Worm (Caenorhabditis elegans) whole organism, young adult: ENCODE results near the gene C06E4.2.

Experiments used
- B0336.3 ChIP-seq: fragments of 200-800 bp; sonication (Bioruptor generic); IDR thresholded peaks from 2 replicates; pipeline ENCODE4 v1.3.6; 2022; ENCODE audit warnings: missing genetic modification characterization, missing compliant biosample characterization
- F33H1.4 ChIP-seq: fragments of 200-800 bp; sonication (Bioruptor generic); IDR thresholded peaks from 2 replicates; pipeline ENCODE4 v1.3.6; 2022; ENCODE audit warnings: missing genetic modification reagents, missing genetic modification characterization, missing compliant biosample characterization
- F52B5.7 ChIP-seq: sonication (generic microtip); optimal IDR thresholded peaks from 2 replicates; lab custom pipeline; 2016; ENCODE audit warnings: mild to moderate bottlenecking, missing genetic modification characterization, missing compliant biosample characterization
- K12H6.12 ChIP-seq: fragments of 200-800 bp; sonication (Bioruptor generic); optimal IDR thresholded peaks from 2 replicates; lab custom pipeline; 2018; ENCODE audit warnings: mild to moderate bottlenecking, missing genetic modification characterization, missing compliant biosample characterization
- T07F8.4 ChIP-seq: sonication (generic microtip); optimal IDR thresholded peaks from 2 replicates; lab custom pipeline; 2016; ENCODE audit warnings: mild to moderate bottlenecking, missing genetic modification characterization, moderate library complexity, missing compliant biosample characterization
- T26A5.8 ChIP-seq: sonication (generic microtip); optimal IDR thresholded peaks from 2 replicates; lab custom pipeline; 2016; ENCODE audit warnings: missing genetic modification characterization, missing compliant biosample characterization
- ZK185.1 ChIP-seq: sonication (generic microtip); optimal IDR thresholded peaks from 2 replicates; lab custom pipeline; 2016; ENCODE audit warnings: mild to moderate bottlenecking, missing genetic modification characterization, missing compliant biosample characterization; ENCODE audit not compliant: poor library complexity, severe bottlenecking
- aptf-2 ChIP-seq: fragments of 200-800 bp; sonication (Bioruptor generic); conservative IDR thresholded peaks from 2 replicates; pipeline ENCODE4 v1.3.6; 2022; ENCODE audit warnings: missing genetic modification reagents, missing genetic modification characterization, missing compliant biosample characterization
- atf-7 ChIP-seq: sonication (generic microtip); optimal IDR thresholded peaks from 2 replicates; lab custom pipeline; 2017; ENCODE audit warnings: mild to moderate bottlenecking, missing genetic modification characterization, missing compliant biosample characterization
- attf-5 ChIP-seq: fragments of 200-800 bp; sonication (Bioruptor generic); optimal IDR thresholded peaks from 2 replicates; lab custom pipeline; 2018; ENCODE audit warnings: mild to moderate bottlenecking, missing genetic modification characterization, missing compliant biosample characterization
- attf-6 ChIP-seq: fragments of 200-800 bp; sonication (Bioruptor generic); IDR thresholded peaks from 2 replicates; pipeline ENCODE4 v1.3.6; 2022; ENCODE audit warnings: missing genetic modification reagents, missing genetic modification characterization, missing compliant biosample characterization
- cebp-1 ChIP-seq, 2 experiments: fragments of 200-800 bp in 1 of 2; sonication (Bioruptor generic) in 1 of 2; sonication (generic microtip) in 1 of 2; IDR thresholded peaks in 1 of 2; optimal IDR thresholded peaks in 1 of 2; 2 replicates each; pipeline versions ENCODE4 v1.3.6 to Lab custom; 2017 to 2022; ENCODE audit warnings: missing compliant biosample characterization in 2 of 2, missing genetic modification characterization in 2 of 2, mild to moderate bottlenecking in 1 of 2, missing genetic modification reagents in 1 of 2, moderate library complexity in 1 of 2
- ceh-100 ChIP-seq: fragments of 200-800 bp; sonication (Bioruptor generic); IDR thresholded peaks from 2 replicates; pipeline ENCODE4 v1.3.6; 2022; ENCODE audit warnings: missing genetic modification reagents, missing genetic modification characterization, missing compliant biosample characterization
- chd-7 ChIP-seq: sonication (generic microtip); optimal IDR thresholded peaks from 2 replicates; lab custom pipeline; 2016; ENCODE audit warnings: mild to moderate bottlenecking, missing genetic modification characterization, moderate library complexity, missing compliant biosample characterization
- dox-1 ChIP-seq: fragments of 200-800 bp; sonication (Bioruptor generic); IDR thresholded peaks from 2 replicates; pipeline ENCODE4 v1.3.6; 2022; ENCODE audit warnings: missing genetic modification reagents, missing genetic modification characterization, missing compliant biosample characterization
- egrh-3 ChIP-seq: fragments of 200-800 bp; sonication (Bioruptor generic); IDR thresholded peaks from 2 replicates; pipeline ENCODE4 v1.3.6; 2022; ENCODE audit warnings: missing genetic modification reagents, missing genetic modification characterization, missing compliant biosample characterization
- ekl-4 ChIP-seq: fragments of 200-800 bp; sonication (Bioruptor generic); IDR thresholded peaks from 2 replicates; pipeline ENCODE4 v1.3.6; 2022; ENCODE audit warnings: missing genetic modification reagents, missing genetic modification characterization, missing compliant biosample characterization
- gei-17 ChIP-seq: fragments of 200-800 bp; sonication (Bioruptor generic); optimal IDR thresholded peaks from 2 replicates; lab custom pipeline; 2018; ENCODE audit warnings: mild to moderate bottlenecking, missing genetic modification characterization, missing compliant biosample characterization
- hmg-1.2 ChIP-seq: fragments of 200-800 bp; sonication (Bioruptor generic); IDR thresholded peaks from 2 replicates; pipeline ENCODE4 v1.3.6; 2022; ENCODE audit warnings: missing genetic modification reagents, missing genetic modification characterization, missing compliant biosample characterization
- let-607 ChIP-seq, 2 experiments: fragments of 200-800 bp in 1 of 2; sonication (Bioruptor generic) in 1 of 2; sonication (generic microtip) in 1 of 2; optimal IDR thresholded peaks; 2 replicates each; lab custom pipeline; 2016 to 2018; ENCODE audit warnings: mild to moderate bottlenecking in 2 of 2, missing compliant biosample characterization in 2 of 2, missing genetic modification characterization in 2 of 2, moderate library complexity in 2 of 2, missing genotype in 1 of 2
- lin-35 ChIP-seq, 3 experiments: fragments of 150-350 bp in 2 of 3; sonication (generic microtip) in 1 of 3; optimal IDR thresholded peaks; 2 replicates each; lab custom pipeline; 2014 to 2018; ENCODE audit warnings: missing biosample characterization in 3 of 3, missing genetic modification characterization in 3 of 3, missing genetic modification reagents in 3 of 3
- lin-40 ChIP-seq: sonication (generic microtip); optimal IDR thresholded peaks from 2 replicates; lab custom pipeline; 2016; ENCODE audit warnings: missing genetic modification characterization, mild to moderate bottlenecking, missing compliant biosample characterization, missing genotype, missing genetic modification reagents
- lin-54 ChIP-seq: fragments of 200-800 bp; sonication (Bioruptor generic); optimal IDR thresholded peaks from 2 replicates; lab custom pipeline; 2018; ENCODE audit warnings: mild to moderate bottlenecking, missing genetic modification characterization, missing compliant biosample characterization
- madf-10 ChIP-seq: sonication (generic microtip); optimal IDR thresholded peaks from 2 replicates; lab custom pipeline; 2016; ENCODE audit warnings: mild to moderate bottlenecking, missing genetic modification characterization, missing compliant biosample characterization
- madf-6 ChIP-seq: fragments of 200-800 bp; sonication (Bioruptor generic); IDR thresholded peaks from 2 replicates; pipeline ENCODE4 v1.3.6; 2022; ENCODE audit warnings: missing genetic modification reagents, missing genetic modification characterization, missing compliant biosample characterization
- madf-8 ChIP-seq: fragments of 200-800 bp; sonication (Bioruptor generic); conservative IDR thresholded peaks from 2 replicates; pipeline ENCODE4 v1.3.6; 2022; ENCODE audit warnings: missing genetic modification reagents, missing genetic modification characterization, missing compliant biosample characterization
- mcd-1 ChIP-seq: fragments of 200-800 bp; sonication (Bioruptor generic); IDR thresholded peaks from 2 replicates; pipeline ENCODE4 v1.3.6; 2022; ENCODE audit warnings: missing genetic modification reagents, missing genetic modification characterization, missing compliant biosample characterization
- nfya-1 ChIP-seq: sonication (generic microtip); optimal IDR thresholded peaks from 2 replicates; lab custom pipeline; 2017; ENCODE audit warnings: antibody characterized with exemption, missing compliant biosample characterization, missing genetic modification characterization, borderline replicate concordance; ENCODE audit not compliant: insufficient read depth
- nfyb-1 ChIP-seq: fragments of 200-800 bp; sonication (Bioruptor generic); IDR thresholded peaks from 2 replicates; pipeline ENCODE4 v1.3.6; 2022; ENCODE audit warnings: missing genetic modification reagents, missing genetic modification characterization, missing compliant biosample characterization
- nhr-27 ChIP-seq: fragments of 200-800 bp; sonication (Bioruptor generic); optimal IDR thresholded peaks from 2 replicates; lab custom pipeline; 2018; ENCODE audit warnings: mild to moderate bottlenecking, missing genetic modification characterization, moderate library complexity, missing compliant biosample characterization
- nhr-90 ChIP-seq: sonication (generic microtip); optimal IDR thresholded peaks from 2 replicates; lab custom pipeline; 2016; ENCODE audit warnings: missing genotype, mild to moderate bottlenecking, missing genetic modification characterization, missing compliant biosample characterization
- pbrm-1 ChIP-seq: fragments of 200-800 bp; sonication (Bioruptor generic); IDR thresholded peaks from 2 replicates; pipeline ENCODE4 v1.3.6; 2022; ENCODE audit warnings: missing genetic modification reagents, missing genetic modification characterization, missing compliant biosample characterization
- pha-4 ChIP-seq: fragments of 150-350 bp; sonication (generic microtip); optimal IDR thresholded peaks from 2 replicates; lab custom pipeline; 2014; ENCODE audit warnings: missing biosample characterization, missing genetic modification reagents, missing genetic modification characterization
- repo-1 ChIP-seq: sonication (generic microtip); optimal IDR thresholded peaks from 2 replicates; lab custom pipeline; 2017; ENCODE audit warnings: mild to moderate bottlenecking, missing genetic modification characterization, missing compliant biosample characterization
- sdz-38 ChIP-seq: sonication (generic microtip); optimal IDR thresholded peaks from 2 replicates; lab custom pipeline; 2016; ENCODE audit warnings: missing genotype, missing genetic modification characterization, missing compliant biosample characterization
- somi-1 ChIP-seq: fragments of 200-800 bp; sonication (Bioruptor generic); optimal IDR thresholded peaks from 2 replicates; lab custom pipeline; 2018; ENCODE audit warnings: mild to moderate bottlenecking, missing genetic modification characterization, missing compliant biosample characterization
- tbp1 ChIP-seq: fragments of 200-800 bp; sonication (Bioruptor generic); optimal IDR thresholded peaks from 2 replicates; lab custom pipeline; 2018; ENCODE audit warnings: mild to moderate bottlenecking, missing genetic modification characterization, missing compliant biosample characterization
- tlf-1 ChIP-seq: fragments of 200-800 bp; sonication (Bioruptor generic); optimal IDR thresholded peaks from 2 replicates; lab custom pipeline; 2018; ENCODE audit warnings: mild to moderate bottlenecking, missing genetic modification characterization, missing compliant biosample characterization
- zfh-2 ChIP-seq: fragments of 200-800 bp; sonication (Bioruptor generic); conservative IDR thresholded peaks from 2 replicates; pipeline ENCODE4 v1.3.6; 2022; ENCODE audit warnings: missing genetic modification reagents, missing genetic modification characterization, missing compliant biosample characterization
- ztf-18 ChIP-seq: sonication (generic microtip); optimal IDR thresholded peaks from 2 replicates; lab custom pipeline; 2016; ENCODE audit warnings: missing genotype, mild to moderate bottlenecking, missing genetic modification characterization, missing compliant biosample characterization
- ztf-26 ChIP-seq: sonication (generic microtip); optimal IDR thresholded peaks from 2 replicates; lab custom pipeline; 2017; ENCODE audit warnings: missing genetic modification characterization, missing compliant biosample characterization

C06E4.2 gene

DNA sequence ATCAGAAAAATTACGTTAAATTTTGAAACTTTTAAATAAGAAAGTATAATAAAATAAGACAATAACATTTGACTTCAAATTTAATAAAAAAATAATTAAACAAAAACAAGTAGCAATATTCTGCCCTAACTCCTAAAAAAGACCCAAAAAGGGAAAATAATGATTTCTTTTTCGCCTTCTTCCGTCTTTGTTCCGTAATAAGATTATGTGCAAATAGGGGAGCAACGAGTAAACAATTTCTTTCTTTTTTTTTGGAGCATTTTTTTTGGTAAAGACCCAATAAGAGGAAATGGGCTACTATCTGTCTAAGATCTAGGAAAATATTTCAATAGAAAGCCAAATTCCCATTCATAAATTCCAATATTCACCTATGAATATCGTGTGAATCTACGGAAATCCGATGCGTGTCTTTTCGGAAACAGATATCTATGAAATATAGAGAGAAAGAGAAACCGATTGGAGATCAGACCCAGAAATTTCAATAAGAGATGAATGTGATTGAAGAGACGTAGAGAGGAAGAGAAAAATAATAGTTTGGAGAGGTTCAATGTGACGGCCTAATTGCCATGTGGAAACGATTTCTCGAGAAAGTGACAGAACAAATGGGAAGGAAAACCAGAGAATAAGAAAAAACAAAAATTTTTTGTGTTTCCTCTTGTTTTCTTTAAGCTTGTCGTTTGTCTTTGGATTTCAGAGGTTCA, 41.2 kb downstream of the C06E4.2 start:
- TF ChIP-seq nhr-27: no peak
- TF ChIP-seq ztf-26: peak; percentile 12
- no peak for TF ChIP-seq cebp-1 (GFP tag; IDR thresholded peaks at IDR 0.05; lab: Robert Waterston, UW)
- peak; percentile 1 for TF ChIP-seq cebp-1 (tag; optimal IDR thresholded peaks at IDR 0.05; lab: Kevin White, UChicago)
- peak; percentile 8; the same call in 1 of the 2 replicates for TF ChIP-seq hmg-1.2

DNA sequence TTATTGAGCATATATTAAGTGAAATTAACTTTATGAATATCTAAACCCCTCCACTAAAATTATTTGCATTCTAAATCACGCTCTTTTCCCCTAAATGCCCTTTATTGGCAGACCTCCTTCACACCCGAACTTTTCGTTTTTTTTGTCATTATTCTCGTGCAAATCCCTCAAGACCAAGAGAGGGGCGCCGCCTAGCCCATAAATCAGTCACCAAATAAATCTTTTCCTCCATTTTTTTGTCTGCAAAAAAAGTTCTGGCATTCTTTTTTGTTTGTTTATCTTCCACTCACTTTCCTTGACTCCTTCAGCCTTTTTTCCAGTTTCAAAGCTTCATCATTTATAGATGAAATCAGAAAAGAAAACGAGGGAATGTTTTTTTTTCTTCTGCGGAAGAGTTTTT, 42.1 kb downstream of the C06E4.2 start:
- TF ChIP-seq F52B5.7 (tag; lab: Kevin White, UChicago) (no peak), attf-5 (no peak)

DNA sequence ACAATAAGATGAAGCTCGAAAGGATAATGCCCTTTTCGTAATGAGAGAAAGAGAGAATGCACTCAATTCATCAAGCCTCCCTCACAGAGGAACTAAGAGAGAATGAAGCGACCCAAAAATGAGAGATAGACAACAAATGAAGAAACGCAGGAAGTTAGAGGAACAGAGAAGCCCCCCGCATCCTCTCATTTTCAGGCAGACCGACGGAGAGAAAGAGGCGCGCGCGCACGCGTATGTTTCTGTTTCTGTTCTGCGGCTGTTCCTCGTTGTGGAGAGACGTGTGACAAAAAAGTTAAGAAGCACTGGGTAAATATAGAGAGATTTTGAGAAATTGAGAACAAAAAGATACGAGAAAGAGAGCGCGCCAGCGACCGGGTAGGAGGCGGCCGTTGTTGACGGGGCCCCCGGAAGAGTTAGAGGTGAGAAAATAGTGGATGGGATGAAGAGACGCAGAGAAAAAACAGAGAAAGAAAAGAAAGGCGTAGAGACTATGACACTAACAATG, 43.2 kb downstream of the C06E4.2 start:
- TF ChIP-seq cebp-1 (GFP tag; IDR thresholded peaks at IDR 0.05; lab: Robert Waterston, UW): no peak
- TF ChIP-seq cebp-1 (tag; optimal IDR thresholded peaks at IDR 0.05; lab: Kevin White, UChicago): peak; percentile 85
- TF ChIP-seq F33H1.4 (GFP tag; lab: Robert Waterston, UW): peak; percentile 37; the same call in 1 of the 2 replicates
- peak; percentile 53 for TF ChIP-seq ztf-26
- TF ChIP-seq lin-40 (tag; lab: Kevin White, UChicago): peak; percentile 87
- peak; percentile 33; the same call in 1 of the 2 replicates for TF ChIP-seq ceh-100 (GFP tag; lab: Robert Waterston, UW)
- peak; percentile 86 for TF ChIP-seq somi-1 (GFP tag; lab: Kevin White, UChicago)
- TF ChIP-seq pbrm-1: peak; percentile 63; the same call in 1 of the 2 replicates
- TF ChIP-seq nfyb-1: peak; percentile 80; the same call in 1 of the 2 replicates
- peak; percentile 87 for TF ChIP-seq B0336.3
- peak; percentile 66 for TF ChIP-seq egrh-3 (GFP tag; lab: Robert Waterston, UW)
- TF ChIP-seq attf-5: peak; percentile 88
- TF ChIP-seq madf-8: no peak
- TF ChIP-seq mcd-1 (GFP tag; lab: Robert Waterston, UW): peak; percentile 70
- peak; percentile 99 for TF ChIP-seq zfh-2
- no peak for TF ChIP-seq T26A5.8 (tag; lab: Kevin White, UChicago)
- TF ChIP-seq lin-54: peak; percentile 4
- peak; percentile 27 for TF ChIP-seq madf-10 (tag; lab: Kevin White, UChicago)
- no peak for TF ChIP-seq sdz-38 (tag; lab: Kevin White, UChicago)
- TF ChIP-seq nfya-1 (tag; lab: Kevin White, UChicago): no peak
- no peak for TF ChIP-seq aptf-2 (GFP tag; lab: Robert Waterston, UW)
- TF ChIP-seq tbp1 (GFP tag; lab: Kevin White, UChicago): peak; percentile 50
- no peak for TF ChIP-seq T07F8.4 (tag; lab: Kevin White, UChicago)
- TF ChIP-seq lin-35 (GFP tag; optimal IDR thresholded peaks at IDR 0.05; lab: Kevin White, UChicago): peak in 1 of 3 experiments; percentile 57
- 0 out of 2 replicates have a peak, but pooled peaks have one; percentile 19 for TF ChIP-seq madf-6 (GFP tag; lab: Robert Waterston, UW)
- TF ChIP-seq hmg-1.2: peak; percentile 97
- TF ChIP-seq repo-1 (tag; lab: Kevin White, UChicago): peak; percentile 60
- TF ChIP-seq tlf-1: peak; percentile 12
- no peak for TF ChIP-seq attf-6 (GFP tag; lab: Robert Waterston, UW)
- peak; percentile 91 for TF ChIP-seq dox-1 (GFP tag; lab: Robert Waterston, UW)
- TF ChIP-seq chd-7 (tag; lab: Kevin White, UChicago): peak; percentile 71
- peak; percentile 52 for TF ChIP-seq gei-17 (GFP tag; lab: Kevin White, UChicago)
- peak; percentile 48 for TF ChIP-seq ztf-18 (tag; lab: Kevin White, UChicago)
- TF ChIP-seq ekl-4 (GFP tag; lab: Robert Waterston, UW): peak; percentile 65; the same call in 1 of the 2 replicates
- peak in 1 of 2 experiments; percentile 6 for TF ChIP-seq let-607 (tag; optimal IDR thresholded peaks at IDR 0.05; lab: Kevin White, UChicago)
- peak; percentile 92 for TF ChIP-seq K12H6.12 (tag; lab: Kevin White, UChicago)
- peak; percentile 19 for TF ChIP-seq nhr-90
- peak; percentile 51 for TF ChIP-seq ZK185.1 (tag; lab: Kevin White, UChicago)
- no peak for TF ChIP-seq pha-4 (tag; lab: Kevin White, UChicago)
- TF ChIP-seq atf-7 (tag; lab: Kevin White, UChicago): peak; percentile 27
